Worm (Caenorhabditis elegans): ENCODE results near the gene C55C3.6.
A peak's percentile ranks its signal among the peaks of the same experiment; 100 is the strongest.

The C55C3.6 gene

ce11 chrIV:5658225-5658624 is 24.8 kb upstream of the C55C3.6 start:
- TF ChIP-seq nhr-11 (tag; optimal IDR thresholded peaks at IDR 0.05), result no peak
- peak; percentile 23 for TF ChIP-seq swsn-7 (tag; optimal IDR thresholded peaks at IDR 0.05)
- TF ChIP-seq lsy-2 (tag; optimal IDR thresholded peaks at IDR 0.05), result no peak
- no peak for TF ChIP-seq sox-4 (tag; optimal IDR thresholded peaks at IDR 0.05)
- no peak for TF ChIP-seq vab-15 (tag; optimal IDR thresholded peaks at IDR 0.05)
- TF ChIP-seq lir-3 (tag; optimal IDR thresholded peaks at IDR 0.05; ENCODE audit: poor library complexity), result no peak
- peak; percentile 23 for TF ChIP-seq lin-14 (GFP tag; optimal IDR thresholded peaks at IDR 0.05)
- no peak for TF ChIP-seq elt-3 (tag; optimal IDR thresholded peaks at IDR 0.05)
- TF ChIP-seq blmp-1 (tag; optimal IDR thresholded peaks at IDR 0.05), result no peak
- no peak for TF ChIP-seq ceh-8 (GFP tag; optimal IDR thresholded peaks at IDR 0.05)
- no peak for TF ChIP-seq unc-130 (tag; optimal IDR thresholded peaks at IDR 0.05)
- peak; percentile 31 for TF ChIP-seq nhr-20 (tag; optimal IDR thresholded peaks at IDR 0.05)
- TF ChIP-seq aha-1 (tag; optimal IDR thresholded peaks at IDR 0.05), result no peak
- TF ChIP-seq ceh-90 (tag; optimal IDR thresholded peaks at IDR 0.05), result no peak
- no peak for TF ChIP-seq fos-1 (tag; optimal IDR thresholded peaks at IDR 0.05)
- TF ChIP-seq nhr-19 (GFP tag; conservative IDR thresholded peaks at IDR 0.05), result no peak
- TF ChIP-seq fkh-4 (tag; optimal IDR thresholded peaks at IDR 0.05; ENCODE audit: borderline replicate concordance), result no peak
- no peak for TF ChIP-seq C16A3.4 (tag; optimal IDR thresholded peaks at IDR 0.05)
- no peak for TF ChIP-seq unc-98 (GFP tag; IDR thresholded peaks at IDR 0.05)
- TF ChIP-seq nhr-47 (tag; optimal IDR thresholded peaks at IDR 0.05), result peak; percentile 63
- no peak for TF ChIP-seq efl-3 (GFP tag; optimal IDR thresholded peaks at IDR 0.05)
- TF ChIP-seq C04F5.9 (tag; optimal IDR thresholded peaks at IDR 0.05), result no peak
- no peak for TF ChIP-seq fkh-10 (GFP tag; optimal IDR thresholded peaks at IDR 0.05)
- no peak for TF ChIP-seq hlh-17 (GFP tag; optimal IDR thresholded peaks at IDR 0.05; ENCODE audit: borderline replicate concordance)
- TF ChIP-seq jun-1 (tag; optimal IDR thresholded peaks at IDR 0.05), result no peak
- TF ChIP-seq F16B12.6 (tag; optimal IDR thresholded peaks at IDR 0.05), result no peak
- no peak for TF ChIP-seq nhr-237 (tag; optimal IDR thresholded peaks at IDR 0.05)
- no peak for TF ChIP-seq aly-2 (tag; optimal IDR thresholded peaks at IDR 0.05)
- no peak for TF ChIP-seq nhr-12 (tag; optimal IDR thresholded peaks at IDR 0.05)
- no peak for TF ChIP-seq snpc-4 (tag; optimal IDR thresholded peaks at IDR 0.05)
- no peak for TF ChIP-seq efl-1 (optimal IDR thresholded peaks at IDR 0.05)
- peak in 1 of 2 experiments; percentile 67 for TF ChIP-seq efl-1 (GFP tag; optimal IDR thresholded peaks at IDR 0.05 in 1 of 2)
- TF ChIP-seq ztf-11 (tag; optimal IDR thresholded peaks at IDR 0.05), result no peak
- no peak for TF ChIP-seq ceh-63 (GFP tag; optimal IDR thresholded peaks at IDR 0.05)
- no peak for TF ChIP-seq hpl-2 (GFP tag; optimal IDR thresholded peaks at IDR 0.05)
- no peak for TF ChIP-seq nhr-85 (tag)
- no peak for TF ChIP-seq isw-1 (GFP tag; IDR thresholded peaks at IDR 0.05)
- TF ChIP-seq ceh-88 (GFP tag; IDR thresholded peaks at IDR 0.05), result no peak
- peak; percentile 72 for TF ChIP-seq fkh-8 (tag; optimal IDR thresholded peaks at IDR 0.05)
- no peak for TF ChIP-seq xbp-1 (tag; optimal IDR thresholded peaks at IDR 0.05)
- no peak for TF ChIP-seq Y116A8C.19 (tag; optimal IDR thresholded peaks at IDR 0.05; ENCODE audit: borderline replicate concordance)
- peak; percentile 59 for TF ChIP-seq dsc-1 (tag; optimal IDR thresholded peaks at IDR 0.05)
- peak; percentile 24 for TF ChIP-seq unc-86 (tag; optimal IDR thresholded peaks at IDR 0.05)
- no peak for TF ChIP-seq ceh-82 (tag; optimal IDR thresholded peaks at IDR 0.05)
- TF ChIP-seq nhr-90 (tag; optimal IDR thresholded peaks at IDR 0.05; ENCODE audit: poor library complexity), result no peak
- TF ChIP-seq pag-3 (tag; optimal IDR thresholded peaks at IDR 0.05; ENCODE audit: borderline replicate concordance, insufficient read depth), result no peak
- TF ChIP-seq mef-2 (tag; optimal IDR thresholded peaks at IDR 0.05), result no peak
- TF ChIP-seq nhr-28 (tag; optimal IDR thresholded peaks at IDR 0.05), result no peak
- no peak for TF ChIP-seq mep-1 (tag; optimal IDR thresholded peaks at IDR 0.05)
- TF ChIP-seq lin-13 (GFP tag; optimal IDR thresholded peaks at IDR 0.05), result no peak
- peak; percentile 30 for TF ChIP-seq hlh-4 (tag; optimal IDR thresholded peaks at IDR 0.05)
- TF ChIP-seq elt-2 (tag; optimal IDR thresholded peaks at IDR 0.05), result peak; percentile 19
- no peak for TF ChIP-seq nhr-77 (tag; optimal IDR thresholded peaks at IDR 0.05)
- TF ChIP-seq skn-1 (tag; optimal IDR thresholded peaks at IDR 0.05), result no peak
